Worm (Caenorhabditis elegans) whole organism, midembryonic: ENCODE data around the gene F42A10.9.

Source experiments
- T22C8.4 ChIP-seq: fragments of 200-800 bp; sonication (Bioruptor generic); IDR thresholded peaks from 2 replicates; pipeline ENCODE4 v1.3.6; 2022; ENCODE audit warnings: missing genetic modification characterization, missing compliant biosample characterization
- cog-1 ChIP-seq: sonication (generic microtip); optimal IDR thresholded peaks from 2 replicates; lab custom pipeline; 2016; ENCODE audit warnings: missing genetic modification characterization, missing compliant biosample characterization
- flt-1 ChIP-seq: fragments of 200-800 bp; sonication (Bioruptor generic); IDR thresholded peaks from 2 replicates; pipeline ENCODE4 v1.3.6; 2022; ENCODE audit warnings: missing genetic modification characterization, missing compliant biosample characterization
- klf-2 ChIP-seq: fragments of 200-800 bp; sonication (Bioruptor generic); conservative IDR thresholded peaks from 2 replicates; pipeline ENCODE4 v1.3.6; 2022; ENCODE audit warnings: missing genetic modification reagents, missing genetic modification characterization, missing compliant biosample characterization
- med-1 ChIP-seq: sonication (generic microtip); optimal IDR thresholded peaks from 2 replicates; lab custom pipeline; 2017; ENCODE audit warnings: missing genetic modification characterization, mild to moderate bottlenecking, missing compliant biosample characterization, antibody characterized with exemption, missing genetic modification reagents; ENCODE audit not compliant: insufficient read depth
- ref-1 ChIP-seq: fragments of 200-800 bp; sonication (Bioruptor generic); conservative IDR thresholded peaks from 2 replicates; pipeline ENCODE4 v1.3.6; 2022; ENCODE audit warnings: missing genetic modification reagents, missing genetic modification characterization, missing compliant biosample characterization
- tab-1 ChIP-seq: fragments of 200-800 bp; sonication (Bioruptor generic); IDR thresholded peaks from 2 replicates; pipeline ENCODE4 v1.3.6; 2022; ENCODE audit warnings: missing genetic modification characterization, missing compliant biosample characterization
- ztf-23 ChIP-seq: fragments of 200-800 bp; sonication (Bioruptor generic); IDR thresholded peaks from 2 replicates; pipeline ENCODE4 v1.3.6; 2022; ENCODE audit warnings: missing genetic modification reagents, missing genetic modification characterization, missing compliant biosample characterization
- ztf-29 ChIP-seq: fragments of 200-800 bp; sonication (Bioruptor generic); IDR thresholded peaks from 2 replicates; pipeline ENCODE4 v1.3.6; 2022; ENCODE audit warnings: missing genetic modification reagents, missing genetic modification characterization, missing compliant biosample characterization

F42A10.9 gene

DNA sequence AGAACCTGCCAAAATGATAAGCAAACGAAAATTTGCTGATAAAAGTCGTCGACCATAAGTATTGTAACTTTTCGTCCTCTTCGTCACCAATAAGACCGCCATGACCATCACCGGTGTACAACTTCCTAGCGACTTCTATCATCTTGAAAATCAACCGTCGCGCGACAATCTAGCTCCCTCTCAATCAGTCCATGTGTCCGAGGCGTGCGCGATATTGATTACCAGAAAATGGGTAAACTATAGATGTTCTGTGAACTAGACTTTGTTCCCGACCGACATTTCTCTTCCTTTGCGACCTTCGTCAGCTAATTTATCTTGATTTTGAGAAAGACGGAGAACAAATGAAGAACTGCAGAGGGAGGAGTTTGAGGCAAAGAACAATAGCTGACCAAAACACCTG, 19.1 kb upstream of the F42A10.9 start:
- TF ChIP-seq ztf-29 (GFP tag; lab: Robert Waterston, UW) = no peak
- TF ChIP-seq med-1 = no peak
- no peak for TF ChIP-seq tab-1
- no peak for TF ChIP-seq cog-1 (tag; lab: Kevin White, UChicago)
- no peak for TF ChIP-seq flt-1

DNA sequence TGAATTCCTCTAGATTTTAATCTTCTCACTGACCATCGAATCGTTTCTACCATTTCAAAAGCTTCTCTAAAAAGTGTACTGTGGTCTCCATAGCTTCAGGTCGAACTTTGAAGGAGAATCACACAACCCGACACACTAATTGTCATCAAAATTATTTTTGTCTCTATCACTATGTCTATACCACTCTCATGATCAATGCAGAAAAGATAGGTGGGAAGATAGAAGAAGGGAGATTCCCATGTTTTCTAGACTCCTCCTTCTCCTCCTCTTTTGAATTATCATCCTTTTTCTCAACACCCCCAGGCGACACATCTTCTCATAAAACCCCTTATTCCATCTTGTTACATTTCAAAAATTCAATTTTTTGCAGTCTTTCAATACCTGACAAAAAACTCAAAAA, 18.5 kb upstream of the F42A10.9 start, which contains the start of gene Y42G9A.3:
Gene Y42G9A.3, plus strand, starts transcription at position 363 of the 400 bp plus-strand sequence.
- TF ChIP-seq ztf-23 = no peak
- no peak for TF ChIP-seq T22C8.4 (GFP tag; lab: Robert Waterston, UW)
- no peak for TF ChIP-seq med-1
- no peak for TF ChIP-seq flt-1
- TF ChIP-seq tab-1 = no peak
- TF ChIP-seq ref-1 (GFP tag; lab: Robert Waterston, UW) = no peak
- no peak for TF ChIP-seq klf-2
- TF ChIP-seq cog-1 (tag; lab: Kevin White, UChicago) = no peak
- TF ChIP-seq ztf-29 (GFP tag; lab: Robert Waterston, UW) = no peak

DNA sequence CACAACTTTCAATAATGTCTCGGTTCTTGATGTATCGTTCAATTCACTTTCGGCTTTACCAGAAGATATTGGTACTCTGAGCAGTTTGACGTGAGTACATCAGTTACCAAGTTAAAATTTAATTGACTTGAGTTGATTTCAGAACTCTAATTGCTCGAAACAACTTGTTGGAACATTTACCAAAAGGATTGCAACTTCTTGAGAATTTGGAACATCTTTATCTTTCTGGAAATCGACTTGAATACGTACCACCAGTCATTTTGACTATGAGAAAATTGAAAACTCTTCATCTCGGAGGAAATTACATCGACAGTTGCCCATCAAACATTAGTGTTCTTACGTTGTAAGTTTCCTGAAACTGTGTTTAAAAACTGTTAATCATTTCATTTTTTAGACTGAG, 17.6 kb upstream of the F42A10.9 start:
- TF ChIP-seq med-1 (no peak), ztf-23 (no peak), cog-1 (tag; lab: Kevin White, UChicago) (no peak), ztf-29 (GFP tag; lab: Robert Waterston, UW) (no peak), T22C8.4 (GFP tag; lab: Robert Waterston, UW) (no peak), tab-1 (no peak)

DNA sequence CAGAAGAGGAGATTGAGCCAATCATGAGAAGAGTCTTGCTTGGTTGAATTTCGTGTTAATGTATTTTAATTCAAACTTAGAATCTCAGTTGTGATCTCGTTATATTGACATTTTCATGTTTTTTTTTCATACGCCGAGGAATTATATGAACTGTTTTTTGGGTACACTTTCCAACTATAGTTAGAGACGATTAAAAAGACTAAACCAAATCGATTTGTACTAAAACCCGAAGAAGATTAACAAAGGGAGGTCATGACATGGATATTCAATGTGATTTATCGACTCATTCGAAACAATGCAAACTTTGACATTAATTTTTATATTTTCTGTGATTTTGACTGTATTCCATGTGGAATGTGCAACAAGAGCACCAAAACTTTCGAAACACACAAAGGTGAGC, 16.5 kb upstream of the F42A10.9 start, which contains the start of gene Y42G9A.2:
Gene Y42G9A.2, plus strand, starts transcription at position 284 of the 400 bp plus-strand sequence.
- TF ChIP-seq ref-1 (GFP tag; lab: Robert Waterston, UW) = no peak
- TF ChIP-seq med-1 = no peak
- no peak for TF ChIP-seq tab-1
- TF ChIP-seq T22C8.4 (GFP tag; lab: Robert Waterston, UW) = no peak
- no peak for TF ChIP-seq cog-1 (tag; lab: Kevin White, UChicago)
- TF ChIP-seq klf-2 = no peak
- TF ChIP-seq ztf-29 (GFP tag; lab: Robert Waterston, UW) = no peak

DNA sequence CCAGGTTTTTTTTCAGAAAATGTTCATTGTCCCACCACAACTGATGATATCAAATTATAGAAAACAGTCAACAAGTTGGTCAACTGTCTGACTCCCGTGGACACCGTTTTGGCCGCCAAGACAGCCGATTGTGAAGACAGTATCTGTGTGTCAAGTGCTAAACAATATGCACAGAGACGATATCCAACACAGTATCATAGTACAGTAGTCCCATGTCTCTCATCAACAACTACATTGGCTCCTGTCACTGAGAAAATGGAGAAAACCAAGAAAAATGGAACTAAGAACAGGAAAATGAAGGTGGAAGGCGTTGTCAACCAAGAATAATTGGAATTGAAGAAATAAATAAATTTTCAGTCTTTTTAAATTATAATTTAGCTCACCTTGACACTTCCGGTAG, 15.7 kb upstream of the F42A10.9 start:
- TF ChIP-seq cog-1 (tag; lab: Kevin White, UChicago) (no peak), T22C8.4 (GFP tag; lab: Robert Waterston, UW) (no peak), tab-1 (no peak), ztf-23 (no peak), med-1 (no peak), flt-1 (no peak)

DNA sequence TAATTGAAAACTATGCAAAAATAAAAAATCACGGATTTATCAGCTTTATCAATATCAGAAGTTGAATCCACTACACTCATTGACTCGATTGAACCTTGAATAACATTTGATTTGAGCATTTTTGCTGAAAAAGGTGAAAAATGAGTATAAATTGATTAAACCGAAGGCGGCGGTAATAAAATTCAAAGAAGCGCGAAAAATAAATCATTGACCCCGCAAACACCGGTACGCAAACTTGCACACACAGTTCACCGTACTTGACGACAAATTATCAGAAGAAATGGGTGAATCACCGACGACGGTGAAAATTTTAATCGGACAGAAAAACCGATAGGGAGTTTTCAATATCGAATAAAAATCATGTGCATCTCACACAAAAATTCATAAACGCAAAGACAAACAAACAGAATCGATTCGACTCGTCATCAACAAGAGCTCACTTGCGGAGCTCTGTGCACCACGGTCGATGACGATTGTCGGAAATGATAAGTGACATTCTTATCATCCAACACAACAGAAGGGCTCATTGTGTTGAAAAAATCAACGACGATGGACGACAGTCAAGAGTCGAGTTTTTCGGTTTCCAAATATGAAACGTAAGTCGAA, 14.8 kb upstream of the F42A10.9 start, which contains the start of the genes wht-7 and Y42G9A.1:
Gene wht-7, minus strand, starts transcription at position 131 of the 606 bp plus-strand sequence.
Gene Y42G9A.1, plus strand, starts transcription at position 495 of the 606 bp plus-strand sequence.
- no peak for TF ChIP-seq med-1
- TF ChIP-seq cog-1 (tag; lab: Kevin White, UChicago) = no peak
- no peak for TF ChIP-seq ztf-29 (GFP tag; lab: Robert Waterston, UW)
- TF ChIP-seq T22C8.4 (GFP tag; lab: Robert Waterston, UW) = no peak
- no peak for TF ChIP-seq ztf-23
- TF ChIP-seq tab-1 = no peak
- no peak for TF ChIP-seq ref-1 (GFP tag; lab: Robert Waterston, UW)
- TF ChIP-seq klf-2 = no peak
- TF ChIP-seq flt-1 = no peak

DNA sequence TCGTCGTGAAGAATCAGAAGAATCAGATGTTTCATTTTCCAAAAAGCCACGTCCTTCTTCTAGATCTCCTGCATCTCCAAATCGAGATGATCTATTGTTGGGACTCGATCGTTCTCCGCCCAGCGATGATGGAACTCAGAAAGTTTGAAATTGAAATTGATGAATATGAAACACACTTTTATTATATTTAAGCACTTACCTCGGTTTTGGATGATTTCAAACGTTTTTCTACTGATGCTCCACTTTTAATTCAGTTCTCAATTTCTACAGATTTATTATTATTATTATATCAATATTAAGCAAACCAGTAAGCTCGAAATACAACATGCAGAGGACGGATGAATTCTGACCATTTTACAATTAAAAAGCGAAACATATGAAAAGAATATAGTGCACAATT, 9.8 kb upstream of the F42A10.9 start:
- TF ChIP-seq cog-1 (tag; lab: Kevin White, UChicago) (no peak), flt-1 (no peak), tab-1 (no peak), med-1 (no peak), T22C8.4 (GFP tag; lab: Robert Waterston, UW) (no peak), ref-1 (GFP tag; lab: Robert Waterston, UW) (no peak)

DNA sequence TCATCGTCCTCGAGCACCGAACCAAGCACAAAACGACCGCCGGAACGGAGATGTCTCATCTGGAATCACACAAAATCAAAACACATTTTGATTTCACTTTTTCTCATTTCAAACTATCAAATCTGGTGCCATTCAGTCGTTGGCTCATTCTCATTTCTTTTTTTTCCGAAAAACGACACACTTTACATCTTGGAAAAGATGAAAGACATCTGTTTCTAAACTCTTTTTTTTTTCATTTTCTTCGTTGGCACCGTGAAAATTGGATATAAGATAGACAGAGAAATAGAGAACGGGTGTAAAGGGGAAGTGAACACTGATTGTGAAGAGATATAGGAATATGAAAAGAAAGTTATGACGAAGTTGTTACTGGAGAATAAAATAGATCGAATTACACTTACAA, 8.6 kb upstream of the F42A10.9 start:
- TF ChIP-seq med-1 (no peak), klf-2 (no peak), T22C8.4 (GFP tag; lab: Robert Waterston, UW) (no peak), ztf-29 (GFP tag; lab: Robert Waterston, UW) (no peak), cog-1 (tag; lab: Kevin White, UChicago) (no peak), ztf-23 (no peak), flt-1 (no peak), ref-1 (GFP tag; lab: Robert Waterston, UW) (no peak), tab-1 (no peak)

DNA sequence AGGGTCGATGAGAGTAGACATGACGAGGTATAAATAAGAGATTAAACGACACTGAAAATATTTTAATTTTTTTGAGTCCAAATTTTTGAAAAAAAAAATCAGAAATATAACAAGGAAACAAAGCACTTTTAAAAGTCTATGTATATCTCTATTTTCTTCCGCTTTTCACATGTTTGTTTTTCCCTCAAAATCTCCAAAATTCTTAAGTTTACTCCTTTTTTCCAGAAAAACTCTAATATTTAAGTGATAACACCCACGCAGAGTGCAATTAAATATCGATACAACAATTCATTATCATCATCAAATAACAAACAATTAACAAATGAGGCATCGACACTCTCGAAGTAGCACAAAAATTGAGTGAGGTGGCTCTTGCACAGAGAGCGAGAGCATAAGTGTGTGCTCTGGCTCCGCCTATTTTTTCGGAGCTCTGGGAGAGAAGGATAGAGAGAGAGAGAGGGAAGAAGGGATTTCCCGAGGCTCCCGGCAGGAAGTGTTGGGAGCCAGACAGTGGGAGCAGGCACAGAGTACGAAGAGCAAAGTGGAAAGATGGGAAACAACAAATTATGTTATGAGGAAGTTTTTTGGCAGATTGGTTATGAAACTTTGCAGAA, 6.6 kb upstream of the F42A10.9 start, which contains the start of gene anmt-2:
Gene anmt-2, minus strand, starts transcription at position 51 of the 614 bp plus-strand sequence.
- TF ChIP-seq flt-1 (no peak), tab-1 (no peak), ref-1 (GFP tag; lab: Robert Waterston, UW) (no peak), cog-1 (tag; lab: Kevin White, UChicago) (no peak), ztf-23 (no peak), T22C8.4 (GFP tag; lab: Robert Waterston, UW) (no peak), klf-2 (no peak), ztf-29 (GFP tag; lab: Robert Waterston, UW) (no peak), med-1 (no peak)

DNA sequence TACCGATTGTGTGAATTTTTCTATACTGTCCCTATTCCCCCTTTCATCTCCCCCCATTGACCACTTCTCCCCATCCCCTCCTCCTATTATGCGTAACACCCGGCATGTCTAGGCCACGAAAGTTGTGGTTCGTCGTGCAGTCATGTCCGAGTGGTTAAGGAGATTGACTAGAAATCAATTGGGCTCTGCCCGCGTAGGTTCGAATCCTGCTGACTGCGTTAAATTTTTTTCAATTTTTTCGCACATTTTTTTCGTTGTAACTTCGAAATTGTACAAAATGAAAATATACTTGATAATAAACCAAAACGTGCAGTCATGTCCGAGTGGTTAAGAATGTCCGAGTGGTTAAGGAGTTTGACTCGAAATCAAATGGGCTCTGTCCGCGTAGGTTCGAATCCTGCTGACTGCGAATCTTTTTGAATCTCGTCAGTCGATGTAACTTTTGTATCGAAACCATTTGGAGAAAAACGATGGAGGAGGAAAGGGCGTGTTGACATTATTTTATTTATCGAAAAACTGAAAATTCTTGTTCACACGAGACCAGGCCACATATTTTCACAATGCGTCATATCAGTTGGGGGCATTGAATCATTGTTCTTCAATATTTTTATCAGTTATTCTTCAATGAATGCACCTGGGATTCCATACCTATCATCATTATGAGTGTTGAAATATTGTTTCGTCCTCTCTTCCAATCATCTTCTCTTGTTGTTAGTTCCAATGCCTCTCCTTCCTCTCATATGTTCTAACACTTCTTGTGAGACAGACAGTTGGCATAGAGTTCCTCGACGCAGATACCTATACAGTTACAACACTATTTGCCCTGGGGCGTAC, 5.5 kb upstream of the F42A10.9 start, which contains the start of gene nfm-1:
Gene nfm-1, plus strand, starts transcription at position 812 of the 834 bp plus-strand sequence.
- peak; percentile 95 for TF ChIP-seq ztf-23
- peak; percentile 89 for TF ChIP-seq cog-1 (tag; lab: Kevin White, UChicago)
- TF ChIP-seq med-1 = peak; percentile 60
- peak; percentile 93 for TF ChIP-seq tab-1
- TF ChIP-seq ref-1 (GFP tag; lab: Robert Waterston, UW) = peak; percentile 89
- TF ChIP-seq ztf-29 (GFP tag; lab: Robert Waterston, UW) = peak; percentile 95
- peak; percentile 90 for TF ChIP-seq T22C8.4 (GFP tag; lab: Robert Waterston, UW)
- peak; percentile 96 for TF ChIP-seq flt-1
- peak; percentile 88 for TF ChIP-seq klf-2
